Worm (Caenorhabditis elegans): ENCODE results near the gene F22H10.2.

DNA sequence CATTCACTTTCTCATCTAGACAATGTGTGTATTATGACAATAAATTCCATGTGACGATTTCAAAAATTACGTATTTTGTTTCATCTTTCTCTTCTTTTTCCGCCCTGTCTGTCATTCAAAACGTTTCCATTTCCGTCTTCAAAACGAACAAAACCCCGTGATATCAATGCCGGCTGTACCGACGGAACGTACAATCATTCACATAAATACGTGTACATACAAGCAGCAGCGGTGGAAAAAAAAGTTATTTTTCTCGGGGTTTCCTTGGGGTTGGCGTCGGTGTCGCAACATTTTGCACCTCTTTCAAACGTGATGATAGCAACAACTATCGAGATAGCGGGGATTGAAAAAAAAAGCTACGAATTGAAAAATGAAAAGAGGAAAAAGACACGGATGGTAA, 45.6 kb downstream of the F22H10.2 start:
- TF ChIP-seq W03F9.2 (tag; optimal IDR thresholded peaks at IDR 0.05) (no peak), dao-5 (tag; optimal IDR thresholded peaks at IDR 0.05) (no peak), him-1 (tag; optimal IDR thresholded peaks at IDR 0.05) (no peak)

Measured in whole organism, L4/young adult.